Fruit fly (Drosophila melanogaster) whole organism, embryonic: ENCODE results near the gene Megf8.

ENCODE experiments used
- Antp ChIP-seq: fragments of 200-800 bp; sonication (Bioruptor generic); optimal IDR thresholded peaks from 3 replicates; lab custom pipeline; 2016; ENCODE audit warnings: missing biosample characterization, missing genetic modification characterization
- Awh ChIP-seq: fragments of 200-800 bp; sonication (Bioruptor generic); IDR thresholded peaks from 2 replicates; pipeline ENCODE4, ENCODE4 v1.3.6; 2022; ENCODE audit warnings: missing biosample characterization, missing genetic modification characterization
- C15 ChIP-seq: fragments of 200-800 bp; sonication (Bioruptor generic); IDR thresholded peaks from 3 replicates; pipeline ENCODE4 v1.3.6; 2022; ENCODE audit warnings: missing biosample characterization, missing genetic modification characterization
- CG11504 ChIP-seq: fragments of 200-800 bp; sonication (Bioruptor generic); optimal IDR thresholded peaks from 3 replicates; lab custom pipeline; 2019; ENCODE audit warnings: missing biosample characterization, mild to moderate bottlenecking, missing genetic modification characterization, moderate library complexity
- CG12104 ChIP-seq: fragments of 200-800 bp; sonication (Bioruptor generic); optimal IDR thresholded peaks from 3 replicates; lab custom pipeline; 2016; ENCODE audit warnings: missing biosample characterization, missing genetic modification characterization
- CG12744 ChIP-seq: fragments of 200-800 bp; sonication (Bioruptor generic); optimal IDR thresholded peaks from 2 replicates; lab custom pipeline; 2016; ENCODE audit warnings: missing biosample characterization, missing genetic modification characterization
- CG13894 ChIP-seq: fragments of 200-800 bp; sonication (Bioruptor generic); optimal IDR thresholded peaks from 3 replicates; lab custom pipeline; 2018; ENCODE audit warnings: missing biosample characterization, mild to moderate bottlenecking, missing genetic modification characterization, moderate library complexity
- CG14965 ChIP-seq: fragments of 200-800 bp; sonication (Bioruptor generic); optimal IDR thresholded peaks from 2 replicates; lab custom pipeline; 2016; ENCODE audit warnings: missing biosample characterization, missing genetic modification characterization, borderline replicate concordance
- CG15514 ChIP-seq: fragments of 200-800 bp; sonication (Bioruptor generic); optimal IDR thresholded peaks from 3 replicates; lab custom pipeline; 2017; ENCODE audit warnings: missing biosample characterization, missing genetic modification characterization, mild to moderate bottlenecking, moderate library complexity, missing genetic modification reagents
- CG17328 ChIP-seq: fragments of 200-800 bp; sonication (Bioruptor generic); IDR thresholded peaks from 2 replicates; pipeline ENCODE4 v1.3.6; 2022; ENCODE audit warnings: missing biosample characterization, missing genetic modification characterization
- CG17912 ChIP-seq: fragments of 200-800 bp; sonication (Bioruptor generic); optimal IDR thresholded peaks from 2 replicates; lab custom pipeline; 2018; ENCODE audit warnings: missing biosample characterization, mild to moderate bottlenecking, missing genetic modification characterization
- CG18262 ChIP-seq: fragments of 200-800 bp; optimal IDR thresholded peaks from 3 replicates; lab custom pipeline; 2019; ENCODE audit warnings: missing biosample characterization, mild to moderate bottlenecking, missing genetic modification characterization, moderate library complexity
- CG2199 ChIP-seq: fragments of 200-800 bp; sonication (Bioruptor generic); IDR thresholded peaks from 3 replicates; pipeline ENCODE4 v1.3.6; 2022; ENCODE audit warnings: missing biosample characterization, missing genetic modification characterization
- CG3407 ChIP-seq: fragments of 200-800 bp; sonication (Bioruptor generic); optimal IDR thresholded peaks from 2 replicates; lab custom pipeline; 2018; ENCODE audit warnings: missing biosample characterization, mild to moderate bottlenecking, missing genetic modification characterization
- CG42726 ChIP-seq: fragments of 200-800 bp; sonication (Bioruptor generic); IDR thresholded peaks from 2 replicates; pipeline ENCODE4 v1.3.6; 2022; ENCODE audit warnings: missing biosample characterization, missing genetic modification characterization; ENCODE audit not compliant: partially characterized antibody
- CG43689 ChIP-seq: fragments of 200-800 bp; sonication (Bioruptor generic); IDR thresholded peaks from 2 replicates; pipeline ENCODE4 v1.3.6; 2022; ENCODE audit warnings: missing biosample characterization, missing genetic modification characterization
- CG6254 ChIP-seq: fragments of 200-800 bp; sonication (Bioruptor generic); optimal IDR thresholded peaks from 3 replicates; lab custom pipeline; 2017; ENCODE audit warnings: mild to moderate bottlenecking, missing biosample characterization, missing genetic modification reagents, missing genetic modification characterization
- CG8478 ChIP-seq: fragments of >200 bp; optimal IDR thresholded peaks from 2 replicates; lab custom pipeline; 2018
- Hey ChIP-seq: fragments of 200-800 bp; sonication (Bioruptor generic); optimal IDR thresholded peaks from 3 replicates; lab custom pipeline; 2018; ENCODE audit warnings: missing biosample characterization, mild to moderate bottlenecking, missing genetic modification characterization
- Sin3A ChIP-seq: fragments of >200 bp; optimal IDR thresholded peaks from 2 replicates; lab custom pipeline; 2018
- Vsx1 ChIP-seq: fragments of 200-800 bp; sonication (Bioruptor generic); optimal IDR thresholded peaks from 2 replicates; lab custom pipeline; 2017; ENCODE audit warnings: missing biosample characterization, mild to moderate bottlenecking, missing genetic modification characterization, missing genetic modification reagents
- Xrp1 ChIP-seq: fragments of 200-800 bp; sonication (Bioruptor generic); IDR thresholded peaks from 2 replicates; pipeline ENCODE4 v1.3.6; 2022; ENCODE audit warnings: missing biosample characterization, missing genetic modification characterization
- abd-A ChIP-seq: fragments of 200-800 bp; sonication (Bioruptor generic); optimal IDR thresholded peaks from 3 replicates; lab custom pipeline; 2019; ENCODE audit warnings: missing biosample characterization, mild to moderate bottlenecking, missing genetic modification characterization, moderate library complexity
- az2 ChIP-seq: fragments of 200-800 bp; sonication (Bioruptor generic); optimal IDR thresholded peaks from 3 replicates; lab custom pipeline; 2016; ENCODE audit warnings: missing biosample characterization, missing genetic modification characterization
- br ChIP-seq: fragments of >200 bp; optimal IDR thresholded peaks from 2 replicates; lab custom pipeline; 2017
- dati ChIP-seq: fragments of 200-800 bp; sonication (Bioruptor generic); IDR thresholded peaks from 2 replicates; pipeline ENCODE4 v1.3.6; 2022; ENCODE audit warnings: missing biosample characterization, missing genetic modification characterization
- disco-r ChIP-seq: fragments of 200-800 bp; sonication (Bioruptor generic); optimal IDR thresholded peaks from 2 replicates; lab custom pipeline; 2016; ENCODE audit warnings: missing biosample characterization, missing genetic modification characterization
- dmrt11E ChIP-seq: fragments of 200-800 bp; sonication (Bioruptor generic); optimal IDR thresholded peaks from 3 replicates; lab custom pipeline; 2018; ENCODE audit warnings: missing biosample characterization, mild to moderate bottlenecking, missing genetic modification characterization, moderate library complexity
- fd3F ChIP-seq: fragments of 200-800 bp; sonication (Bioruptor generic); optimal IDR thresholded peaks from 2 replicates; lab custom pipeline; 2018; ENCODE audit warnings: missing biosample characterization, mild to moderate bottlenecking, missing genetic modification characterization, moderate library complexity
- gsb-n ChIP-seq: fragments of 200-800 bp; sonication (Bioruptor generic); optimal IDR thresholded peaks from 3 replicates; lab custom pipeline; 2018; ENCODE audit warnings: missing biosample characterization, mild to moderate bottlenecking, missing genetic modification characterization
- her ChIP-seq: fragments of 200-800 bp; sonication (Bioruptor generic); optimal IDR thresholded peaks from 2 replicates; lab custom pipeline; 2016; ENCODE audit warnings: missing biosample characterization, missing genetic modification characterization
- kah ChIP-seq: fragments of 200-800 bp; sonication (Bioruptor generic); optimal IDR thresholded peaks from 2 replicates; lab custom pipeline; 2018; ENCODE audit warnings: missing biosample characterization, mild to moderate bottlenecking, missing genetic modification characterization
- kay ChIP-seq: fragments of 200-800 bp; sonication (Bioruptor generic); optimal IDR thresholded peaks from 2 replicates; lab custom pipeline; 2016; ENCODE audit warnings: missing biosample characterization, missing genetic modification characterization
- lab ChIP-seq: fragments of 200-800 bp; sonication (Bioruptor generic); optimal IDR thresholded peaks from 3 replicates; lab custom pipeline; 2017; ENCODE audit warnings: missing biosample characterization, missing genetic modification characterization, mild to moderate bottlenecking, moderate library complexity, missing genetic modification reagents
- maf-S ChIP-seq: fragments of 200-800 bp; sonication (Bioruptor generic); optimal IDR thresholded peaks from 2 replicates; lab custom pipeline; 2016; ENCODE audit warnings: missing biosample characterization, missing genetic modification characterization
- mld ChIP-seq: fragments of 200-800 bp; sonication (Bioruptor generic); IDR thresholded peaks from 3 replicates; pipeline ENCODE4 v1.3.6; 2022; ENCODE audit warnings: missing biosample characterization, missing genetic modification characterization; ENCODE audit not compliant: partially characterized antibody
- nau ChIP-seq: fragments of 200-800 bp; sonication (Bioruptor generic); optimal IDR thresholded peaks from 3 replicates; lab custom pipeline; 2017; ENCODE audit warnings: missing biosample characterization, mild to moderate bottlenecking, missing genetic modification characterization, missing genetic modification reagents
- odd ChIP-seq: fragments of 200-800 bp; sonication (Bioruptor generic); optimal IDR thresholded peaks from 2 replicates; lab custom pipeline; 2017; ENCODE audit warnings: missing biosample characterization, mild to moderate bottlenecking, missing genetic modification characterization
- phol ChIP-seq: fragments of 200-800 bp; sonication (Bioruptor generic); optimal IDR thresholded peaks from 3 replicates; lab custom pipeline; 2018; ENCODE audit warnings: missing biosample characterization, mild to moderate bottlenecking, missing genetic modification characterization, moderate library complexity
- pum ChIP-seq: fragments of 200-800 bp; sonication (Bioruptor generic); optimal IDR thresholded peaks from 2 replicates; lab custom pipeline; 2016; ENCODE audit warnings: missing biosample characterization, missing genetic modification characterization
- schlank ChIP-seq: fragments of 200-800 bp; sonication (Bioruptor generic); optimal IDR thresholded peaks from 2 replicates; lab custom pipeline; 2018; ENCODE audit warnings: missing biosample characterization, mild to moderate bottlenecking, missing genetic modification characterization
- sisA ChIP-seq: fragments of 200-800 bp; sonication (Bioruptor generic); IDR thresholded peaks from 2 replicates; pipeline ENCODE4 v1.3.6; 2022; ENCODE audit warnings: missing biosample characterization, missing genetic modification characterization
- slp2 ChIP-seq: fragments of 200-800 bp; sonication (Bioruptor generic); optimal IDR thresholded peaks from 2 replicates; lab custom pipeline; 2016; ENCODE audit warnings: missing biosample characterization, missing genetic modification characterization
- stc ChIP-seq: fragments of 200-800 bp; sonication (Bioruptor generic); IDR thresholded peaks from 2 replicates; pipeline ENCODE4 v1.3.6; 2022; ENCODE audit warnings: missing biosample characterization, missing genetic modification characterization
- tna ChIP-seq: fragments of 200-800 bp; sonication (Bioruptor generic); IDR thresholded peaks from 2 replicates; pipeline ENCODE4 v1.3.6; 2022; ENCODE audit warnings: missing biosample characterization, missing genetic modification characterization; ENCODE audit not compliant: partially characterized antibody
- trh ChIP-seq: fragments of 200-800 bp; sonication (Bioruptor generic); optimal IDR thresholded peaks from 2 replicates; lab custom pipeline; 2016; ENCODE audit warnings: missing biosample characterization, missing genetic modification characterization
- unc-4 ChIP-seq: fragments of 200-800 bp; sonication (Bioruptor generic); IDR thresholded peaks from 2 replicates; pipeline ENCODE4 v1.3.6; 2022; ENCODE audit warnings: missing biosample characterization, missing genetic modification characterization; ENCODE audit not compliant: partially characterized antibody
- vvl ChIP-seq: fragments of 200-800 bp; sonication (Bioruptor generic); IDR thresholded peaks from 2 replicates; pipeline ENCODE4 v1.3.6; 2022; ENCODE audit warnings: missing biosample characterization, missing genetic modification characterization
- zen2 ChIP-seq: fragments of 200-800 bp; sonication (Bioruptor generic); IDR thresholded peaks from 3 replicates; pipeline ENCODE4 v1.3.6; 2022; ENCODE audit warnings: missing biosample characterization, missing genetic modification characterization; ENCODE audit not compliant: partially characterized antibody

The Megf8 gene

dm6 chr2L:7993984-7994854 lies 49.1 kb upstream of the Megf8 start, which contains the start of gene pes (continued):
- TF ChIP-seq br (no peak), gsb-n (peak; percentile 98), dmrt11E (peak; percentile 81), CG18262 (peak; percentile 88), CG11504 (tag; lab: Kevin White, UChicago) (peak; percentile 93), CG8478 (no peak), fd3F (GFP tag; lab: Kevin White, UChicago) (peak; percentile 84), maf-S (peak; percentile 74), sisA (GFP tag; lab: Robert Waterston, UW) (peak; percentile 95), Vsx1 (GFP tag; lab: Kevin White, UChicago) (no peak), disco-r (GFP tag; lab: Kevin White, UChicago) (no peak), CG43689 (no peak), nau (GFP tag; lab: Kevin White, UChicago) (peak; percentile 92), trh (no peak), CG14965 (GFP tag; lab: Kevin White, UChicago) (no peak), kay (GFP tag; lab: Kevin White, UChicago) (peak; percentile 92), CG6254 (GFP tag; lab: Kevin White, UChicago) (peak; percentile 86), CG12744 (GFP tag; lab: Kevin White, UChicago) (peak; percentile 58), pum (GFP tag; lab: Kevin White, UChicago) (peak; percentile 88), Xrp1 (peak; percentile 97), unc-4 (GFP tag; lab: Robert Waterston, UW) (0 out of 2 replicates have a peak, but pooled peaks have one; percentile 31), Sin3A (no peak), CG13894 (tag; lab: Kevin White, UChicago) (peak; percentile 95), mld (GFP tag; lab: Robert Waterston, UW) (peak; percentile 69; the same call in 2 of the 3 replicates), zen2 (GFP tag; lab: Robert Waterston, UW) (no peak), her (GFP tag; lab: Kevin White, UChicago) (peak; percentile 72), Hey (tag; lab: Kevin White, UChicago) (peak; percentile 41), CG3407 (GFP tag; lab: Kevin White, UChicago) (peak; percentile 36), az2 (GFP tag; lab: Kevin White, UChicago) (peak; percentile 86), CG17912 (GFP tag; lab: Kevin White, UChicago) (peak; percentile 59), Antp (peak; percentile 81), dati (peak; percentile 41; the same call in 1 of the 2 replicates), CG2199 (GFP tag; lab: Robert Waterston, UW) (peak; percentile 90; the same call in 1 of the 3 replicates), odd (GFP tag; lab: Kevin White, UChicago) (peak; percentile 72), CG42726 (GFP tag; lab: Robert Waterston, UW) (peak; percentile 55), stc (GFP tag; lab: Robert Waterston, UW) (peak; percentile 92), tna (GFP tag; lab: Robert Waterston, UW) (peak; percentile 51; the same call in 1 of the 2 replicates), vvl (GFP tag; lab: Robert Waterston, UW) (peak; percentile 66), C15 (GFP tag; lab: Robert Waterston, UW) (peak; percentile 79), slp2 (GFP tag; lab: Kevin White, UChicago) (no peak), phol (peak; percentile 93), lab (GFP tag; lab: Kevin White, UChicago) (peak; percentile 96), Awh (GFP tag; lab: Robert Waterston, UW) (peak; percentile 86), CG15514 (GFP tag; lab: Kevin White, UChicago) (peak; percentile 83), schlank (tag; lab: Kevin White, UChicago) (peak; percentile 76), kah (GFP tag; lab: Kevin White, UChicago) (peak; percentile 86), abd-A (tag; lab: Kevin White, UChicago) (peak; percentile 94), CG12104 (GFP tag; lab: Kevin White, UChicago) (peak; percentile 85), CG17328 (GFP tag; lab: Robert Waterston, UW) (peak; percentile 47; the same call in 1 of the 2 replicates)
